Worm (Caenorhabditis elegans) whole organism, young adult: ENCODE data around the gene irld-23.

Source experiments
- B0261.1 ChIP-seq: sonication (generic microtip); optimal IDR thresholded peaks from 2 replicates; lab custom pipeline; 2016; ENCODE audit warnings: mild to moderate bottlenecking, missing genetic modification characterization, moderate library complexity, missing compliant biosample characterization
- C06A6.2 ChIP-seq: fragments of 200-800 bp; sonication (Bioruptor generic); conservative IDR thresholded peaks from 2 replicates; pipeline ENCODE4 v1.3.6; 2022; ENCODE audit warnings: missing genetic modification characterization, missing compliant biosample characterization
- C17E4.6 ChIP-seq: fragments of 200-800 bp; sonication (Bioruptor generic); IDR thresholded peaks from 2 replicates; pipeline ENCODE4 v1.3.6; 2022; ENCODE audit warnings: missing genetic modification reagents, missing genetic modification characterization, missing compliant biosample characterization
- F10E7.11 ChIP-seq: sonication (generic microtip); optimal IDR thresholded peaks from 2 replicates; lab custom pipeline; 2017; ENCODE audit warnings: mild to moderate bottlenecking, missing genetic modification characterization, moderate library complexity, missing compliant biosample characterization
- F37B4.10 ChIP-seq: fragments of 200-800 bp; sonication (Bioruptor generic); IDR thresholded peaks from 2 replicates; pipeline ENCODE4 v1.3.6; 2022; ENCODE audit warnings: missing genetic modification characterization, missing compliant biosample characterization
- F49E8.2 ChIP-seq: sonication (generic microtip); optimal IDR thresholded peaks from 3 replicates; lab custom pipeline; 2017; ENCODE audit warnings: missing genetic modification characterization, mild to moderate bottlenecking, missing compliant biosample characterization, antibody characterized with exemption, moderate library complexity; ENCODE audit not compliant: insufficient read depth
- F52B5.7 ChIP-seq: sonication (generic microtip); optimal IDR thresholded peaks from 2 replicates; lab custom pipeline; 2016; ENCODE audit warnings: mild to moderate bottlenecking, missing genetic modification characterization, missing compliant biosample characterization
- T26A5.8 ChIP-seq: sonication (generic microtip); optimal IDR thresholded peaks from 2 replicates; lab custom pipeline; 2016; ENCODE audit warnings: missing genetic modification characterization, missing compliant biosample characterization
- Y53G8AR.9 ChIP-seq: fragments of 200-800 bp; sonication (Bioruptor generic); conservative IDR thresholded peaks from 2 replicates; pipeline ENCODE4 v1.3.6; 2022; ENCODE audit warnings: missing genetic modification reagents, missing genetic modification characterization, missing compliant biosample characterization
- Y67H2A.10 ChIP-seq: fragments of 200-800 bp; sonication (Bioruptor generic); conservative IDR thresholded peaks from 2 replicates; pipeline ENCODE4 v1.3.6; 2022; ENCODE audit warnings: missing genetic modification reagents, missing genetic modification characterization, missing compliant biosample characterization
- Y79H2A.3 ChIP-seq: fragments of 200-800 bp; sonication (Bioruptor generic); conservative IDR thresholded peaks from 2 replicates; pipeline ENCODE4 v1.3.6; 2022; ENCODE audit warnings: missing genetic modification reagents, missing genetic modification characterization, missing compliant biosample characterization
- akir-1 ChIP-seq: fragments of 200-800 bp; sonication (Bioruptor generic); optimal IDR thresholded peaks from 2 replicates; lab custom pipeline; 2018; ENCODE audit warnings: mild to moderate bottlenecking, missing genetic modification characterization, moderate library complexity, missing compliant biosample characterization
- aptf-2 ChIP-seq: fragments of 200-800 bp; sonication (Bioruptor generic); conservative IDR thresholded peaks from 2 replicates; pipeline ENCODE4 v1.3.6; 2022; ENCODE audit warnings: missing genetic modification reagents, missing genetic modification characterization, missing compliant biosample characterization
- bed-1 ChIP-seq: fragments of 200-800 bp; sonication (Bioruptor generic); IDR thresholded peaks from 2 replicates; pipeline ENCODE4 v1.3.6; 2022; ENCODE audit warnings: missing genetic modification reagents, missing genetic modification characterization, missing compliant biosample characterization
- ccch-3 ChIP-seq: fragments of 200-800 bp; sonication (Bioruptor generic); optimal IDR thresholded peaks from 2 replicates; lab custom pipeline; 2018; ENCODE audit warnings: mild to moderate bottlenecking, missing genetic modification characterization, missing compliant biosample characterization
- cebp-2 ChIP-seq: fragments of 200-800 bp; sonication (Bioruptor generic); IDR thresholded peaks from 2 replicates; pipeline ENCODE4 v1.3.6; 2022; ENCODE audit warnings: missing genetic modification characterization, missing compliant biosample characterization
- ceh-40 ChIP-seq: fragments of 200-800 bp; sonication (Bioruptor generic); IDR thresholded peaks from 2 replicates; pipeline ENCODE4 v1.3.6; 2022; ENCODE audit warnings: missing genetic modification characterization, missing compliant biosample characterization
- egl-44 ChIP-seq: fragments of 200-800 bp; sonication (Bioruptor generic); IDR thresholded peaks from 2 replicates; pipeline ENCODE4 v1.3.6; 2022; ENCODE audit warnings: missing genetic modification reagents, missing genetic modification characterization, missing compliant biosample characterization
- him-1 ChIP-seq: sonication (generic microtip); optimal IDR thresholded peaks from 2 replicates; lab custom pipeline; 2016; ENCODE audit warnings: missing genotype, missing genetic modification reagents, missing genetic modification characterization, missing compliant biosample characterization
- lag-1 ChIP-seq: fragments of 200-800 bp; sonication (Bioruptor generic); IDR thresholded peaks from 2 replicates; pipeline ENCODE4 v1.3.6; 2022; ENCODE audit warnings: missing genetic modification reagents, missing genetic modification characterization, missing compliant biosample characterization
- let-526 ChIP-seq: fragments of 200-800 bp; sonication (Bioruptor generic); IDR thresholded peaks from 2 replicates; pipeline ENCODE4 v1.3.6; 2022; ENCODE audit warnings: missing genetic modification reagents, missing genetic modification characterization, missing compliant biosample characterization
- madf-6 ChIP-seq: fragments of 200-800 bp; sonication (Bioruptor generic); IDR thresholded peaks from 2 replicates; pipeline ENCODE4 v1.3.6; 2022; ENCODE audit warnings: missing genetic modification reagents, missing genetic modification characterization, missing compliant biosample characterization
- mel-28 ChIP-seq: sonication (generic microtip); optimal IDR thresholded peaks from 2 replicates; lab custom pipeline; 2016; ENCODE audit warnings: borderline replicate concordance, mild to moderate bottlenecking, missing genetic modification characterization, missing compliant biosample characterization
- nfyb-1 ChIP-seq: fragments of 200-800 bp; sonication (Bioruptor generic); IDR thresholded peaks from 2 replicates; pipeline ENCODE4 v1.3.6; 2022; ENCODE audit warnings: missing genetic modification reagents, missing genetic modification characterization, missing compliant biosample characterization
- nhr-80 ChIP-seq: sonication (generic microtip); optimal IDR thresholded peaks from 2 replicates; lab custom pipeline; 2016; ENCODE audit warnings: missing genetic modification characterization, missing compliant biosample characterization
- pbrm-1 ChIP-seq: fragments of 200-800 bp; sonication (Bioruptor generic); IDR thresholded peaks from 2 replicates; pipeline ENCODE4 v1.3.6; 2022; ENCODE audit warnings: missing genetic modification reagents, missing genetic modification characterization, missing compliant biosample characterization
- snpc-1.3 ChIP-seq: sonication (generic microtip); optimal IDR thresholded peaks from 2 replicates; lab custom pipeline; 2017; ENCODE audit warnings: missing genetic modification characterization, mild to moderate bottlenecking, missing compliant biosample characterization, antibody characterized with exemption, moderate library complexity, missing genotype, missing genetic modification reagents; ENCODE audit not compliant: insufficient read depth
- snpc-3.4 ChIP-seq: sonication (generic microtip); optimal IDR thresholded peaks from 2 replicates; lab custom pipeline; 2017; ENCODE audit warnings: missing genetic modification characterization, mild to moderate bottlenecking, missing compliant biosample characterization, antibody characterized with exemption, moderate library complexity, missing genotype, missing genetic modification reagents
- somi-1 ChIP-seq: fragments of 200-800 bp; sonication (Bioruptor generic); optimal IDR thresholded peaks from 2 replicates; lab custom pipeline; 2018; ENCODE audit warnings: mild to moderate bottlenecking, missing genetic modification characterization, missing compliant biosample characterization
- sptf-2 ChIP-seq: fragments of 200-800 bp; sonication (Bioruptor generic); optimal IDR thresholded peaks from 2 replicates; lab custom pipeline; 2018; ENCODE audit warnings: mild to moderate bottlenecking, missing genetic modification characterization, missing compliant biosample characterization
- unc-62 ChIP-seq: fragments of 150-350 bp; optimal IDR thresholded peaks from 2 replicates; lab custom pipeline; 2014; ENCODE audit warnings: missing biosample characterization, missing genetic modification reagents, missing genetic modification characterization
- xnd-1 ChIP-seq: sonication (generic microtip); optimal IDR thresholded peaks from 2 replicates; lab custom pipeline; 2016; ENCODE audit warnings: missing genotype, missing genetic modification reagents, missing genetic modification characterization, missing compliant biosample characterization
- zim-3 ChIP-seq: sonication (generic microtip); optimal IDR thresholded peaks from 2 replicates; lab custom pipeline; 2017; ENCODE audit warnings: mild to moderate bottlenecking, missing genetic modification characterization, moderate library complexity, missing compliant biosample characterization
- ztf-25 ChIP-seq: fragments of 200-800 bp; sonication (Bioruptor generic); IDR thresholded peaks from 2 replicates; pipeline ENCODE4 v1.3.6; 2022; ENCODE audit warnings: missing genetic modification reagents, missing genetic modification characterization, missing compliant biosample characterization
- ztf-6 ChIP-seq: fragments of 200-800 bp; sonication (Bioruptor generic); IDR thresholded peaks from 2 replicates; pipeline ENCODE4 v1.3.6; 2022; ENCODE audit warnings: missing genetic modification reagents, missing genetic modification characterization, missing compliant biosample characterization

Gene irld-23

ce11 chrX:17042946-17043345 is 37.5 kb downstream of the irld-23 start, which contains the start of gene F35B3.7:
Gene F35B3.7, minus strand, starts transcription at chrX:17043078.
- TF ChIP-seq snpc-1.3 (no peak), cebp-2 (GFP tag; lab: Robert Waterston, UW) (no peak)

DNA sequence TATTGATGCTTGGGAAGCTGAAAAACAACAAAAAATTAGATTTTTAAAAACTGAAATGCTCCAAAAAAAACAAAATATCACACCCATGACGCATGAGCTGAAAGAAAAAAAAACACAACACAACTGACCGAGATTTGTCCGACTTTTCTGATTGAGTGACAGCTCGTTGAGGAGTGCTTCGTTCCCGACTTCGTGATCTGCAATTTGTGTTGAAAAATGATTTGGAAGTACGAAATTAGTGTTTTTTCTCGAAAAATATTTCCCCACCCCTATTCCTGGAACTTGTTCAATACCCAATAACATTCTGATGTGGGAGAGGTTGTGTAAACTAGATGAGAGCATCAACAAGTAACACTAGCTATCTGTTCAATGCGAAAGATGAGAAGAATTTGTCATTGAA is 38.9 kb downstream of the irld-23 start:
- TF ChIP-seq F10E7.11 (no peak), bed-1 (GFP tag; lab: Robert Waterston, UW) (no peak), lag-1 (GFP tag; lab: Robert Waterston, UW) (no peak), B0261.1 (tag; lab: Kevin White, UChicago) (no peak), Y53G8AR.9 (GFP tag; lab: Robert Waterston, UW) (no peak), aptf-2 (no peak)

- TF ChIP-seq C17E4.6 (GFP tag; lab: Robert Waterston, UW) (no peak), nhr-80 (tag; lab: Kevin White, UChicago) (no peak), Y79H2A.3 (no peak), pbrm-1 (GFP tag; lab: Robert Waterston, UW) (no peak), ccch-3 (no peak), madf-6 (GFP tag; lab: Robert Waterston, UW) (no peak), ztf-6 (GFP tag; lab: Robert Waterston, UW) (no peak), Y67H2A.10 (GFP tag; lab: Robert Waterston, UW) (no peak), akir-1 (GFP tag; lab: Kevin White, UChicago) (no peak), him-1 (no peak), let-526 (no peak), ztf-25 (no peak)
Observed at ce11 chrX:17038616-17039015, 41.9 kb downstream of the irld-23 start.

- TF ChIP-seq mel-28 (tag; lab: Kevin White, UChicago) (no peak), nhr-80 (tag; lab: Kevin White, UChicago) (no peak), C06A6.2 (GFP tag; lab: Robert Waterston, UW) (no peak), F52B5.7 (no peak), sptf-2 (GFP tag; lab: Kevin White, UChicago) (no peak), unc-62 (GFP tag; lab: Kevin White, UChicago) (no peak), F49E8.2 (tag; lab: Kevin White, UChicago) (no peak), ccch-3 (no peak), ceh-40 (no peak), bed-1 (GFP tag; lab: Robert Waterston, UW) (no peak), somi-1 (no peak), xnd-1 (tag; lab: Kevin White, UChicago) (no peak), T26A5.8 (tag; lab: Kevin White, UChicago) (no peak), snpc-3.4 (tag; lab: Kevin White, UChicago) (no peak), egl-44 (no peak), F37B4.10 (GFP tag; lab: Robert Waterston, UW) (no peak), nfyb-1 (GFP tag; lab: Robert Waterston, UW) (no peak), zim-3 (tag; lab: Kevin White, UChicago) (no peak), Y79H2A.3 (no peak)
Observed at ce11 chrX:17034773-17035172, 45.7 kb downstream of the irld-23 start.
